Fruit fly (Drosophila melanogaster): Measurements from ENCODE around the gene CG8509.
A peak's percentile ranks its signal among the peaks of the same experiment; 100 is the strongest.

Gene CG8509

dm6 chrX:15857601-15858284, 48.4 kb downstream of the CG8509 start, which contains the start of the genes CG46440 and Myb:
Gene CG46440, minus strand, starts transcription at chrX:15857823.
Gene Myb, minus strand, starts transcription at chrX:15857823.
- TF ChIP-seq CG7101 (tag; optimal IDR thresholded peaks at IDR 0.05): no peak
- peak; percentile 17 for TF ChIP-seq CG14711 (tag; optimal IDR thresholded peaks at IDR 0.05)
- TF ChIP-seq Mnt (GFP tag; optimal IDR thresholded peaks at IDR 0.05): peak; percentile 31
- peak; percentile 3 for TF ChIP-seq tj (GFP tag; optimal IDR thresholded peaks at IDR 0.05)
- peak; percentile 3 for TF ChIP-seq pad (GFP tag; optimal IDR thresholded peaks at IDR 0.05)
- TF ChIP-seq Crg-1 (GFP tag; optimal IDR thresholded peaks at IDR 0.05): no peak
- TF ChIP-seq bab1 (GFP tag; optimal IDR thresholded peaks at IDR 0.05): peak; percentile 17

- no peak for TF ChIP-seq bab1 (GFP tag; optimal IDR thresholded peaks at IDR 0.05)
- no peak for TF ChIP-seq Hr96 (GFP tag; optimal IDR thresholded peaks at IDR 0.05)
- no peak for TF ChIP-seq CG1620 (GFP tag; optimal IDR thresholded peaks at IDR 0.05)
- TF ChIP-seq CG33017 (tag; optimal IDR thresholded peaks at IDR 0.05): no peak
- no peak for TF ChIP-seq Crg-1 (GFP tag; optimal IDR thresholded peaks at IDR 0.05)
- TF ChIP-seq Mnt (GFP tag; optimal IDR thresholded peaks at IDR 0.05): no peak
- no peak for TF ChIP-seq CG5204 (GFP tag; optimal IDR thresholded peaks at IDR 0.05)
- no peak for TF ChIP-seq cic (GFP tag; optimal IDR thresholded peaks at IDR 0.05)
- TF ChIP-seq CG11617 (GFP tag; optimal IDR thresholded peaks at IDR 0.05): no peak
- no peak for TF ChIP-seq kay (GFP tag; ENCODE audit: borderline replicate concordance)
- no peak for TF ChIP-seq toe (GFP tag; optimal IDR thresholded peaks at IDR 0.05)
- TF ChIP-seq cnc (optimal IDR thresholded peaks at IDR 0.05): no peak
These were observed 50.0 kb downstream of the CG8509 start, which contains the start of gene AlkB for dm6 chrX:15859387-15859786. Gene AlkB, minus strand, starts transcription at chrX:15859487.

DNA sequence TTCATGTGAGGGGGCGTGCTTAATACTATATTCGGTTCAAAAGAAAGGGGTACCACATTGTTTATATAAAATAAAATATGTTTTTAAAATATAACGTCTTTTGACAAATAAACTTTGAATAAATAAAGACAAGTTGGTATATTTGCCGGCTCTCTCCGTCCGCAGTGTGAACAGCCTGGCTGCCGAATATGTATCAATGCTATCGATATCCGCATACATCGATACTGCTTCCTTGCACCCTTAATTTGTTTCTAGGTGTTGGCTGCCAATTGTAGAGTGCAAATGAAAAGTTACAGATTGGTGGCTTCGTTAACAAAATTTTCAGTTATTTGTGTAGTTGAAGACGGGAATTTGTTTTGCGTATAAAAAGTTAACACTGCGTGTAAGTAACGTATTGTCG, 50.5 kb downstream of the CG8509 start, which contains the start of gene Gbeta13F:
TSS of gene Gbeta13F (plus strand) at position 247 of the 400 bp plus-strand sequence.
- TF ChIP-seq CG33017 (tag; optimal IDR thresholded peaks at IDR 0.05) (no peak), ovo (GFP tag; optimal IDR thresholded peaks at IDR 0.05) (peak; percentile 10), toe (GFP tag; optimal IDR thresholded peaks at IDR 0.05) (no peak), bab1 (GFP tag; optimal IDR thresholded peaks at IDR 0.05) (peak; percentile 43), tj (GFP tag; optimal IDR thresholded peaks at IDR 0.05) (no peak), cic (GFP tag; optimal IDR thresholded peaks at IDR 0.05) (no peak), pad (GFP tag; optimal IDR thresholded peaks at IDR 0.05) (no peak), CG14711 (tag; optimal IDR thresholded peaks at IDR 0.05) (peak; percentile 4), Hr96 (GFP tag; optimal IDR thresholded peaks at IDR 0.05) (no peak), CG12768 (GFP tag; optimal IDR thresholded peaks at IDR 0.05) (no peak), CG1620 (GFP tag; optimal IDR thresholded peaks at IDR 0.05) (peak; percentile 42)

DNA sequence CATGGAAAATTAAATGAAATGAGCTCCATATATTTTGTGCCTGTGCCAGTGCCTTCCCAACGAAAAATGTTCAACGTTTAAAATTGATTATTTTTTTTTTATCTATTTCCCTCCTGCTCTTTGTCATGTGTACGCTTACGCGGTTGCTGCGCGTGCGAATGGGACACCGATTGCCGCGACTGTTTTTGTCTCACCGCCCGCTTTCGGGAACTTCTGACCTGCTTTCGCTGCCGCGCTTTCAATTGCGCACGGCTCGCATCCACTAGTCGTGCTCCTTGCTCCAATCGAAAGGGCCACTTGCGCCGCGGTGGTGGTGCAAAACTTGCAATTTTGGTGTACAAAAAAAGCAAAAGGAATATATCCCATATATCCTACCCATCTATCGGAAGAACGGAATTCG, 51.1 kb downstream of the CG8509 start:
- peak; percentile 32 for TF ChIP-seq toe (GFP tag; optimal IDR thresholded peaks at IDR 0.05)
- no peak for TF ChIP-seq Crg-1 (GFP tag; optimal IDR thresholded peaks at IDR 0.05)
- TF ChIP-seq CG14711 (tag; optimal IDR thresholded peaks at IDR 0.05): no peak
- TF ChIP-seq Mnt (GFP tag; optimal IDR thresholded peaks at IDR 0.05): peak; percentile 95
- no peak for TF ChIP-seq Clk (GFP tag; optimal IDR thresholded peaks at IDR 0.05)
- peak; percentile 31 for TF ChIP-seq CG7101 (tag; optimal IDR thresholded peaks at IDR 0.05)
- peak; percentile 76 for TF ChIP-seq pad (GFP tag; optimal IDR thresholded peaks at IDR 0.05)
- TF ChIP-seq cic (GFP tag; optimal IDR thresholded peaks at IDR 0.05): peak; percentile 64
- TF ChIP-seq CG12768 (GFP tag; optimal IDR thresholded peaks at IDR 0.05): peak; percentile 28
- peak; percentile 88 for TF ChIP-seq tj (GFP tag; optimal IDR thresholded peaks at IDR 0.05)
- peak; percentile 45 for TF ChIP-seq bab1 (GFP tag; optimal IDR thresholded peaks at IDR 0.05)
- peak; percentile 8 for TF ChIP-seq CG7045 (GFP tag; optimal IDR thresholded peaks at IDR 0.05)
- peak; percentile 17 for TF ChIP-seq ovo (GFP tag; optimal IDR thresholded peaks at IDR 0.05)
- TF ChIP-seq CG11617 (GFP tag; optimal IDR thresholded peaks at IDR 0.05): peak; percentile 76
